Worm (Caenorhabditis elegans) whole organism, mixed stage, embryonic: ENCODE results near the gene ZK512.2.

Source experiments
- blmp-1 ChIP-seq: fragments of 150-350 bp; optimal IDR thresholded peaks from 2 replicates; lab custom pipeline; 2014; ENCODE audit warnings: missing biosample characterization, missing genetic modification characterization
- ceh-43 ChIP-seq: fragments of 200-800 bp; sonication (Bioruptor generic); optimal IDR thresholded peaks from 2 replicates; lab custom pipeline; 2018; ENCODE audit warnings: mild to moderate bottlenecking, missing genetic modification characterization, moderate library complexity, missing compliant biosample characterization
- elt-1 ChIP-seq: sonication (generic microtip); optimal IDR thresholded peaks from 2 replicates; lab custom pipeline; 2017; ENCODE audit warnings: missing genetic modification characterization, mild to moderate bottlenecking, missing compliant biosample characterization, antibody characterized with exemption, moderate library complexity, borderline replicate concordance; ENCODE audit not compliant: insufficient read depth
- elt-3 ChIP-seq: fragments of 150-350 bp; optimal IDR thresholded peaks from 2 replicates; lab custom pipeline; 2014; ENCODE audit warnings: missing biosample characterization, missing genetic modification characterization
- ham-2 ChIP-seq: fragments of 200-800 bp; sonication (Bioruptor generic); optimal IDR thresholded peaks from 2 replicates; lab custom pipeline; 2018; ENCODE audit warnings: mild to moderate bottlenecking, missing genetic modification characterization, missing compliant biosample characterization
- lin-13 ChIP-seq: fragments of 150-350 bp; optimal IDR thresholded peaks from 2 replicates; lab custom pipeline; 2014; ENCODE audit warnings: missing biosample characterization, missing genetic modification characterization
- lsy-2 ChIP-seq: fragments of 150-350 bp; optimal IDR thresholded peaks from 2 replicates; lab custom pipeline; 2014; ENCODE audit warnings: missing biosample characterization, missing genetic modification characterization
- nhr-12 ChIP-seq: fragments of 150-350 bp; optimal IDR thresholded peaks from 2 replicates; lab custom pipeline; 2014; ENCODE audit warnings: missing biosample characterization, missing genetic modification characterization
- nhr-2 ChIP-seq: fragments of 150-350 bp; optimal IDR thresholded peaks from 2 replicates; lab custom pipeline; 2014; ENCODE audit warnings: missing biosample characterization, missing genetic modification characterization
- nhr-76 ChIP-seq: sonication (generic microtip); optimal IDR thresholded peaks from 2 replicates; lab custom pipeline; 2017; ENCODE audit warnings: missing biosample characterization, missing genetic modification characterization
- pha-4 ChIP-seq: fragments of 150-350 bp; optimal IDR thresholded peaks from 2 replicates; lab custom pipeline; 2018; ENCODE audit warnings: missing biosample characterization, missing genetic modification reagents, missing genetic modification characterization
- snpc-4 ChIP-seq: fragments of 150-350 bp; optimal IDR thresholded peaks from 2 replicates; lab custom pipeline; 2014; ENCODE audit warnings: missing biosample characterization, missing genetic modification characterization
- sptf-1 ChIP-seq: sonication (generic microtip); optimal IDR thresholded peaks from 2 replicates; lab custom pipeline; 2017; ENCODE audit warnings: mild to moderate bottlenecking, missing genetic modification characterization, moderate library complexity, missing compliant biosample characterization
- ztf-11 ChIP-seq: fragments of 150-350 bp; optimal IDR thresholded peaks from 2 replicates; lab custom pipeline; 2014; ENCODE audit warnings: missing biosample characterization, missing genetic modification characterization

ce11 chrIII:9176008-9176407 lies 31.4 kb upstream of the ZK512.2 start:
- TF ChIP-seq lin-13 (tag; lab: Kevin White, UChicago) (no peak), blmp-1 (tag; lab: Kevin White, UChicago) (no peak), nhr-12 (no peak), elt-3 (tag; lab: Kevin White, UChicago) (no peak), pha-4 (tag; lab: Kevin White, UChicago) (no peak), elt-1 (tag; lab: Kevin White, UChicago) (no peak), nhr-76 (tag; lab: Kevin White, UChicago) (no peak), snpc-4 (tag; lab: Kevin White, UChicago) (no peak), lsy-2 (tag; lab: Kevin White, UChicago) (no peak), ztf-11 (tag; lab: Kevin White, UChicago) (no peak), nhr-2 (tag; lab: Kevin White, UChicago) (peak; percentile 85), ceh-43 (GFP tag; lab: Kevin White, UChicago) (no peak), sptf-1 (peak; percentile 24), ham-2 (GFP tag; lab: Kevin White, UChicago) (peak; percentile 24)
